Fruit fly (Drosophila melanogaster): Measurements from ENCODE around the gene CG7367.

DNA sequence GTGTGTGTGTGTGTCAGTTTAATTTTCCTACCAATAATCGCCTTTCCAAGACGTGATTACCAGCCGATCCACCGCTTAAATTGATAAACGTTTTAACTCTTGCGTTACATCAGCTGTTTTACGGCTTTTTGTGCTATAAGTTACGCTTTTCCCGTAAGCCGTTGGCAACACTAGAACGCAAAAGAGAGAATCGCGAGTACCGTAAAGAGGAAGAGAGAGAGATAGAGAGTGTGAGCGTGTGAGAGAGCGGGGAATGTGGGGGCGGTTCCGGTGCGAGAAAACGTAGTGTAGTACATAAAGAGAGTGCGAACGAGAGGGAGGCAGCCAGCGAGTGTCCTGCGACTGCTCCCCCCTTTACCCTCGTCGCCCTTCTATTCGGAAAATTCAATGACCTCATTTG is 8.0 kb downstream of the CG7367 start:
- no peak for TF ChIP-seq ttk (optimal IDR thresholded peaks at IDR 0.05)
- no peak for TF ChIP-seq psq (optimal IDR thresholded peaks at IDR 0.05)
- no peak for TF ChIP-seq Myc (optimal IDR thresholded peaks at IDR 0.05)
